Fruit fly (Drosophila melanogaster): ENCODE results near the gene Prp6.

Gene Prp6

dm6 chr3L:18889222-18889866 lies 15.8 kb upstream of the Prp6 start:
- TF ChIP-seq usp (GFP tag; optimal IDR thresholded peaks at IDR 0.05) (no peak), EcR (GFP tag; optimal IDR thresholded peaks at IDR 0.05) (no peak), CG8478 (optimal IDR thresholded peaks at IDR 0.05) (no peak), Dll (optimal IDR thresholded peaks at IDR 0.05) (no peak), psq (optimal IDR thresholded peaks at IDR 0.05) (no peak), pan (optimal IDR thresholded peaks at IDR 0.05) (no peak)

- no peak for TF ChIP-seq Dll (optimal IDR thresholded peaks at IDR 0.05)
- TF ChIP-seq psq (optimal IDR thresholded peaks at IDR 0.05), result no peak
- no peak for TF ChIP-seq CG8478 (optimal IDR thresholded peaks at IDR 0.05)
- no peak for TF ChIP-seq EcR (GFP tag; optimal IDR thresholded peaks at IDR 0.05)
- no peak for TF ChIP-seq pan (optimal IDR thresholded peaks at IDR 0.05)
- no peak for TF ChIP-seq usp (GFP tag; optimal IDR thresholded peaks at IDR 0.05)
Measured at dm6 chr3L:18890283-18891175, 14.6 kb upstream of the Prp6 start, which contains the start of gene CG3961. TSS of gene CG3961 (minus strand) at chr3L:18890483.

dm6 chr3L:18891986-18892385 lies 13.2 kb upstream of the Prp6 start, which contains the start of gene NijB:
TSS of gene NijB (plus strand) at chr3L:18892383.
- no peak for TF ChIP-seq psq (optimal IDR thresholded peaks at IDR 0.05)
- no peak for TF ChIP-seq CG8478 (optimal IDR thresholded peaks at IDR 0.05)
- no peak for TF ChIP-seq pan (optimal IDR thresholded peaks at IDR 0.05)
- no peak for TF ChIP-seq EcR (GFP tag; optimal IDR thresholded peaks at IDR 0.05)

dm6 chr3L:18895079-18895478 lies 10.1 kb upstream of the Prp6 start:
- TF ChIP-seq Dll (optimal IDR thresholded peaks at IDR 0.05) (no peak), pan (optimal IDR thresholded peaks at IDR 0.05) (no peak), usp (GFP tag; optimal IDR thresholded peaks at IDR 0.05) (no peak), EcR (GFP tag; optimal IDR thresholded peaks at IDR 0.05) (no peak), CG8478 (optimal IDR thresholded peaks at IDR 0.05) (no peak), psq (optimal IDR thresholded peaks at IDR 0.05) (no peak)

dm6 chr3L:18896297-18896863 lies 8.8 kb upstream of the Prp6 start:
- no peak for TF ChIP-seq EcR (GFP tag; optimal IDR thresholded peaks at IDR 0.05)
- no peak for TF ChIP-seq pan (optimal IDR thresholded peaks at IDR 0.05)
- TF ChIP-seq CG8478 (optimal IDR thresholded peaks at IDR 0.05), result no peak
- TF ChIP-seq usp (GFP tag; optimal IDR thresholded peaks at IDR 0.05), result no peak
- TF ChIP-seq Dll (optimal IDR thresholded peaks at IDR 0.05), result no peak
- TF ChIP-seq psq (optimal IDR thresholded peaks at IDR 0.05), result no peak

dm6 chr3L:18897459-18898085 lies 7.6 kb upstream of the Prp6 start:
- no peak for TF ChIP-seq pan (optimal IDR thresholded peaks at IDR 0.05)
- TF ChIP-seq Dll (optimal IDR thresholded peaks at IDR 0.05), result no peak
- no peak for TF ChIP-seq usp (GFP tag; optimal IDR thresholded peaks at IDR 0.05)
- no peak for TF ChIP-seq EcR (GFP tag; optimal IDR thresholded peaks at IDR 0.05)
- no peak for TF ChIP-seq CG8478 (optimal IDR thresholded peaks at IDR 0.05)
- TF ChIP-seq psq (optimal IDR thresholded peaks at IDR 0.05), result no peak

- TF ChIP-seq CG8478 (optimal IDR thresholded peaks at IDR 0.05), result no peak
- no peak for TF ChIP-seq psq (optimal IDR thresholded peaks at IDR 0.05)
- TF ChIP-seq pan (optimal IDR thresholded peaks at IDR 0.05), result no peak
- no peak for TF ChIP-seq Dll (optimal IDR thresholded peaks at IDR 0.05)
- TF ChIP-seq usp (GFP tag; optimal IDR thresholded peaks at IDR 0.05), result no peak
- TF ChIP-seq EcR (GFP tag; optimal IDR thresholded peaks at IDR 0.05), result no peak
Measured at dm6 chr3L:18898086-18898470, 7.1 kb upstream of the Prp6 start, which contains the start of gene CG3902. TSS of gene CG3902 (minus strand) at chr3L:18898293.

dm6 chr3L:18898770-18899278 lies 6.3 kb upstream of the Prp6 start, which contains the start of gene RpL26:
TSS of gene RpL26 (plus strand) at chr3L:18898875.
- no peak for TF ChIP-seq pan (optimal IDR thresholded peaks at IDR 0.05)
- no peak for TF ChIP-seq CG8478 (optimal IDR thresholded peaks at IDR 0.05)
- no peak for TF ChIP-seq psq (optimal IDR thresholded peaks at IDR 0.05)
- no peak for TF ChIP-seq EcR (GFP tag; optimal IDR thresholded peaks at IDR 0.05)
- no peak for TF ChIP-seq Dll (optimal IDR thresholded peaks at IDR 0.05)
- no peak for TF ChIP-seq usp (GFP tag; optimal IDR thresholded peaks at IDR 0.05)

dm6 chr3L:18901411-18901810 lies 3.8 kb upstream of the Prp6 start, which contains the start of the genes arx and CG6843:
TSS of gene arx (minus strand) at chr3L:18901554.
TSS of gene CG6843 (plus strand) at chr3L:18901594.
- TF ChIP-seq psq (optimal IDR thresholded peaks at IDR 0.05) (no peak), usp (GFP tag; optimal IDR thresholded peaks at IDR 0.05) (no peak)

- no peak for TF ChIP-seq psq (optimal IDR thresholded peaks at IDR 0.05)
- no peak for TF ChIP-seq EcR (GFP tag; optimal IDR thresholded peaks at IDR 0.05)
- no peak for TF ChIP-seq CG8478 (optimal IDR thresholded peaks at IDR 0.05)
- TF ChIP-seq Dll (optimal IDR thresholded peaks at IDR 0.05), result no peak
- TF ChIP-seq pan (optimal IDR thresholded peaks at IDR 0.05), result no peak
- TF ChIP-seq usp (GFP tag; optimal IDR thresholded peaks at IDR 0.05), result no peak
Measured at dm6 chr3L:18911082-18911481, 5.9 kb downstream of the Prp6 start, which contains the start of gene Ir75d. TSS of gene Ir75d (minus strand) at chr3L:18911182.

dm6 chr3L:18914100-18914683 lies 9.0 kb downstream of the Prp6 start, which contains the start of gene COX6AL2:
TSS of gene COX6AL2 (minus strand) at chr3L:18914150.
- TF ChIP-seq pan (optimal IDR thresholded peaks at IDR 0.05), result no peak
- no peak for TF ChIP-seq psq (optimal IDR thresholded peaks at IDR 0.05)
- TF ChIP-seq EcR (GFP tag; optimal IDR thresholded peaks at IDR 0.05), result no peak
- no peak for TF ChIP-seq usp (GFP tag; optimal IDR thresholded peaks at IDR 0.05)
- TF ChIP-seq Dll (optimal IDR thresholded peaks at IDR 0.05), result no peak
- TF ChIP-seq CG8478 (optimal IDR thresholded peaks at IDR 0.05), result no peak

All from whole organism.